Fruit fly (Drosophila melanogaster): ENCODE data around the gene Dbx.

dm6 chr3L:1976760-1977159 lies 55.7 kb downstream of the Dbx start:
- TF ChIP-seq CG4496 (GFP tag; IDR thresholded peaks at IDR 0.05), result no peak
- TF ChIP-seq CG15710 (tag; optimal IDR thresholded peaks at IDR 0.05), result no peak
- no peak for TF ChIP-seq Pif1B (GFP tag; optimal IDR thresholded peaks at IDR 0.05)
- TF ChIP-seq Snoo (tag; optimal IDR thresholded peaks at IDR 0.05), result no peak
- no peak for TF ChIP-seq Ets98B (GFP tag; IDR thresholded peaks at IDR 0.05)
- TF ChIP-seq CG13204 (GFP tag; optimal IDR thresholded peaks at IDR 0.05), result no peak
- no peak for TF ChIP-seq CG14655 (GFP tag; optimal IDR thresholded peaks at IDR 0.05)
- peak; percentile 34 for TF ChIP-seq CG9948 (tag; optimal IDR thresholded peaks at IDR 0.05)
- no peak for TF ChIP-seq CG12605 (GFP tag; IDR thresholded peaks at IDR 0.05)

Data from whole organism, pupa.